Fruit fly (Drosophila melanogaster) whole organism, embryonic: Measurements from ENCODE around the gene Fkbp59.

ENCODE experiments used
- Atf-2 ChIP-seq: fragments of 200-800 bp; sonication (Bioruptor generic); optimal IDR thresholded peaks from 2 replicates; lab custom pipeline; 2016; ENCODE audit warnings: missing biosample characterization, missing genetic modification characterization
- Atf6 ChIP-seq: fragments of 200-800 bp; sonication (Bioruptor generic); IDR thresholded peaks from 2 replicates; pipeline ENCODE4 v1.3.6; 2022; ENCODE audit warnings: missing biosample characterization, missing genetic modification characterization
- CG10462 ChIP-seq: fragments of 200-800 bp; sonication (Bioruptor generic); optimal IDR thresholded peaks from 2 replicates; lab custom pipeline; 2016; ENCODE audit warnings: missing biosample characterization, missing genetic modification characterization
- CG12659 ChIP-seq: fragments of 200-800 bp; sonication (Bioruptor generic); optimal IDR thresholded peaks from 3 replicates; lab custom pipeline; 2017; ENCODE audit warnings: mild to moderate bottlenecking, missing biosample characterization, missing genetic modification reagents, missing genetic modification characterization
- CG14710 ChIP-seq: fragments of 200-800 bp; sonication (Bioruptor generic); optimal IDR thresholded peaks from 3 replicates; lab custom pipeline; 2019; ENCODE audit warnings: missing biosample characterization, mild to moderate bottlenecking, missing genetic modification characterization, moderate library complexity
- CG15011 ChIP-seq: fragments of 200-800 bp; sonication (Bioruptor generic); optimal IDR thresholded peaks from 3 replicates; lab custom pipeline; 2018; ENCODE audit warnings: missing biosample characterization, mild to moderate bottlenecking, missing genetic modification characterization
- CG18619 ChIP-seq: fragments of 200-800 bp; sonication (Bioruptor generic); optimal IDR thresholded peaks from 3 replicates; lab custom pipeline; 2017; ENCODE audit warnings: missing biosample characterization, mild to moderate bottlenecking, missing genetic modification characterization
- CG18764 ChIP-seq: fragments of 200-800 bp; sonication (Bioruptor generic); optimal IDR thresholded peaks from 3 replicates; lab custom pipeline; 2016; ENCODE audit warnings: missing biosample characterization, missing genetic modification characterization
- CG30403 ChIP-seq: fragments of 200-800 bp; sonication (Bioruptor generic); optimal IDR thresholded peaks from 3 replicates; lab custom pipeline; 2016; ENCODE audit warnings: missing biosample characterization, missing genetic modification characterization
- CG32767 ChIP-seq: fragments of 200-800 bp; sonication (Bioruptor generic); IDR thresholded peaks from 2 replicates; pipeline ENCODE4 v1.3.6; 2022; ENCODE audit warnings: missing biosample characterization, missing genetic modification characterization
- CG34376 ChIP-seq: fragments of 200-800 bp; sonication (Bioruptor generic); optimal IDR thresholded peaks from 2 replicates; lab custom pipeline; 2018; ENCODE audit warnings: missing biosample characterization, mild to moderate bottlenecking, missing genetic modification characterization
- CG4404 ChIP-seq: fragments of 200-800 bp; sonication (Bioruptor generic); IDR thresholded peaks from 2 replicates; pipeline ENCODE4 v1.3.6; 2022; ENCODE audit warnings: missing biosample characterization, missing genetic modification characterization
- CG6689 ChIP-seq: fragments of 200-800 bp; sonication (Bioruptor generic); IDR thresholded peaks from 2 replicates; pipeline ENCODE4 v1.3.6; 2022; ENCODE audit warnings: missing biosample characterization, missing genetic modification characterization
- CG7271 ChIP-seq: fragments of 200-800 bp; sonication (Bioruptor generic); optimal IDR thresholded peaks from 2 replicates; lab custom pipeline; 2018; ENCODE audit warnings: missing biosample characterization, mild to moderate bottlenecking, missing genetic modification characterization, moderate library complexity
- CG7372 ChIP-seq: fragments of 200-800 bp; sonication (Bioruptor generic); IDR thresholded peaks from 2 replicates; pipeline ENCODE4 v1.3.6; 2022; ENCODE audit warnings: missing biosample characterization, missing genetic modification characterization
- CG8924 ChIP-seq: fragments of 200-800 bp; optimal IDR thresholded peaks from 3 replicates; lab custom pipeline; 2019; ENCODE audit warnings: missing biosample characterization, mild to moderate bottlenecking, missing genetic modification characterization, moderate library complexity
- CG8944 ChIP-seq: fragments of 200-800 bp; sonication (Bioruptor generic); optimal IDR thresholded peaks from 3 replicates; lab custom pipeline; 2016; ENCODE audit warnings: missing biosample characterization, missing genetic modification characterization
- CG9817 ChIP-seq: fragments of 200-800 bp; sonication (Bioruptor generic); optimal IDR thresholded peaks from 2 replicates; lab custom pipeline; 2018; ENCODE audit warnings: missing biosample characterization, mild to moderate bottlenecking, missing genetic modification characterization, moderate library complexity
- CkIIα-i1 ChIP-seq: fragments of 200-800 bp; sonication (Bioruptor generic); IDR thresholded peaks from 2 replicates; pipeline ENCODE4 v1.3.6; 2022; ENCODE audit warnings: missing biosample characterization, missing genetic modification characterization
- D19A ChIP-seq: fragments of 200-800 bp; optimal IDR thresholded peaks from 3 replicates; lab custom pipeline; 2019; ENCODE audit warnings: missing biosample characterization, mild to moderate bottlenecking, missing genetic modification characterization, moderate library complexity
- D19B ChIP-seq: fragments of 200-800 bp; sonication (Bioruptor generic); optimal IDR thresholded peaks from 2 replicates; lab custom pipeline; 2017; ENCODE audit warnings: missing biosample characterization, mild to moderate bottlenecking, missing genetic modification characterization
- Dref ChIP-seq: fragments of 200-800 bp; sonication (Bioruptor generic); IDR thresholded peaks from 2 replicates; pipeline ENCODE4 v1.3.6; 2022; ENCODE audit warnings: missing biosample characterization, missing genetic modification characterization
- Ets65A ChIP-seq: fragments of 200-800 bp; sonication (Bioruptor generic); peaks from one replicate; lab custom pipeline; 2016; ENCODE audit warnings: missing biosample characterization, missing genetic modification characterization
- Gug ChIP-seq: fragments of 200-800 bp; sonication (Bioruptor generic); IDR thresholded peaks from 4 replicates; pipeline ENCODE4 v1.3.6; 2022; ENCODE audit warnings: missing biosample characterization, missing genetic modification characterization
- H15 ChIP-seq: fragments of 200-800 bp; sonication (Bioruptor generic); IDR thresholded peaks from 3 replicates; pipeline ENCODE4 v1.3.6; 2022; ENCODE audit warnings: missing biosample characterization, missing genetic modification characterization
- HmgD ChIP-seq: fragments of 200-800 bp; sonication (Bioruptor generic); optimal IDR thresholded peaks from 3 replicates; lab custom pipeline; 2016; ENCODE audit warnings: missing biosample characterization, missing genetic modification characterization
- HmgZ ChIP-seq: fragments of 200-800 bp; sonication (Bioruptor generic); optimal IDR thresholded peaks from 2 replicates; lab custom pipeline; 2018; ENCODE audit warnings: missing biosample characterization, mild to moderate bottlenecking, missing genetic modification characterization
- Hr51 ChIP-seq, 2 experiments: fragments of 200-800 bp; sonication (Bioruptor generic); optimal IDR thresholded peaks; 2 replicates in 1 of 2; 3 replicates in 1 of 2; lab custom pipeline; 2016 to 2018; ENCODE audit warnings: missing biosample characterization in 2 of 2, missing genetic modification characterization in 2 of 2, mild to moderate bottlenecking in 1 of 2, moderate library complexity in 1 of 2
- Meics ChIP-seq: fragments of 200-800 bp; sonication (Bioruptor generic); optimal IDR thresholded peaks from 2 replicates; lab custom pipeline; 2017; ENCODE audit warnings: missing biosample characterization, mild to moderate bottlenecking, missing genetic modification characterization
- Nf-YA ChIP-seq: fragments of 200-800 bp; sonication (Bioruptor generic); IDR thresholded peaks from 2 replicates; pipeline ENCODE4 v1.3.6; 2022; ENCODE audit warnings: missing biosample characterization, missing genetic modification characterization
- PHDP ChIP-seq: fragments of 200-800 bp; sonication (Bioruptor generic); optimal IDR thresholded peaks from 3 replicates; lab custom pipeline; 2018; ENCODE audit warnings: missing biosample characterization, mild to moderate bottlenecking, missing genetic modification characterization, moderate library complexity
- Sry-β ChIP-seq: fragments of 200-800 bp; sonication (Bioruptor generic); optimal IDR thresholded peaks from 2 replicates; lab custom pipeline; 2018; ENCODE audit warnings: missing biosample characterization, mild to moderate bottlenecking, missing genetic modification characterization, moderate library complexity
- Sry-δ ChIP-seq: fragments of 200-800 bp; sonication (Bioruptor generic); optimal IDR thresholded peaks from 2 replicates; lab custom pipeline; 2016; ENCODE audit warnings: missing biosample characterization, missing genetic modification characterization
- ab ChIP-seq: fragments of 200-800 bp; sonication (Bioruptor generic); optimal IDR thresholded peaks from 2 replicates; lab custom pipeline; 2016; ENCODE audit warnings: missing biosample characterization, missing genetic modification characterization
- amos ChIP-seq: fragments of 200-800 bp; sonication (Bioruptor generic); IDR thresholded peaks from 2 replicates; pipeline ENCODE4 v1.3.6; 2022; ENCODE audit warnings: missing biosample characterization, missing genetic modification characterization; ENCODE audit not compliant: partially characterized antibody
- aop ChIP-seq: fragments of 200-800 bp; sonication (Bioruptor generic); IDR thresholded peaks from 2 replicates; pipeline ENCODE4 v1.3.6; 2022; ENCODE audit warnings: missing biosample characterization, missing genetic modification characterization
- az2 ChIP-seq: fragments of 200-800 bp; sonication (Bioruptor generic); optimal IDR thresholded peaks from 3 replicates; lab custom pipeline; 2016; ENCODE audit warnings: missing biosample characterization, missing genetic modification characterization
- dati ChIP-seq: fragments of 200-800 bp; sonication (Bioruptor generic); IDR thresholded peaks from 2 replicates; pipeline ENCODE4 v1.3.6; 2022; ENCODE audit warnings: missing biosample characterization, missing genetic modification characterization
- dpn ChIP-seq, 2 experiments: fragments of 200-800 bp; sonication (Bioruptor generic); optimal IDR thresholded peaks; 3 replicates each; lab custom pipeline; 2016; ENCODE audit warnings: missing biosample characterization in 2 of 2, missing genetic modification characterization in 2 of 2
- dysf ChIP-seq: fragments of 200-800 bp; sonication (Bioruptor generic); IDR thresholded peaks from 3 replicates; pipeline ENCODE4 v1.3.6; 2022; ENCODE audit warnings: missing biosample characterization, missing genetic modification characterization
- gcm ChIP-seq: fragments of 200-800 bp; sonication (Bioruptor generic); optimal IDR thresholded peaks from 2 replicates; lab custom pipeline; 2019; ENCODE audit warnings: missing biosample characterization, mild to moderate bottlenecking, missing genetic modification characterization, moderate library complexity
- gfzf ChIP-seq: fragments of 200-800 bp; sonication (Bioruptor generic); optimal IDR thresholded peaks from 2 replicates; lab custom pipeline; 2016; ENCODE audit warnings: missing biosample characterization, mild to moderate bottlenecking, missing genetic modification characterization, moderate library complexity
- jing ChIP-seq: fragments of 200-800 bp; sonication (Bioruptor generic); optimal IDR thresholded peaks from 2 replicates; lab custom pipeline; 2018; ENCODE audit warnings: missing biosample characterization, mild to moderate bottlenecking, missing genetic modification characterization
- kni ChIP-seq: fragments of 200-800 bp; sonication (Bioruptor generic); optimal IDR thresholded peaks from 3 replicates; lab custom pipeline; 2017; ENCODE audit warnings: mild to moderate bottlenecking, missing biosample characterization, missing genetic modification reagents, missing genetic modification characterization
- otp ChIP-seq: fragments of 200-800 bp; sonication (Bioruptor generic); IDR thresholded peaks from 3 replicates; pipeline ENCODE4, ENCODE4 v1.3.6; 2022; ENCODE audit warnings: missing biosample characterization, missing genetic modification characterization
- pan ChIP-seq, 4 experiments: fragments of >200 bp in 3 of 4; fragments of 200-800 bp in 1 of 4; sonication (Bioruptor generic) in 1 of 4; optimal IDR thresholded peaks in 3 of 4; IDR thresholded peaks in 1 of 4; 2 replicates each; pipeline versions ENCODE4 v1.3.6 to Lab custom; 2017 to 2022; ENCODE audit warnings: missing biosample characterization in 2 of 4, missing genetic modification characterization in 2 of 4, mixed read lengths in 1 of 4
- run ChIP-seq: fragments of 200-800 bp; sonication (Bioruptor generic); optimal IDR thresholded peaks from 3 replicates; lab custom pipeline; 2018; ENCODE audit warnings: missing biosample characterization, mild to moderate bottlenecking, missing genetic modification characterization
- shn ChIP-seq: fragments of 200-800 bp; sonication (Bioruptor generic); optimal IDR thresholded peaks from 3 replicates; lab custom pipeline; 2016; ENCODE audit warnings: missing biosample characterization, missing genetic modification characterization
- sisA ChIP-seq: fragments of 200-800 bp; sonication (Bioruptor generic); IDR thresholded peaks from 2 replicates; pipeline ENCODE4 v1.3.6; 2022; ENCODE audit warnings: missing biosample characterization, missing genetic modification characterization
- vnd ChIP-seq: fragments of 200-800 bp; sonication (Bioruptor generic); IDR thresholded peaks from 3 replicates; pipeline ENCODE4 v1.3.6; 2022; ENCODE audit warnings: missing biosample characterization, missing genetic modification characterization; ENCODE audit not compliant: partially characterized antibody
- zen2 ChIP-seq: fragments of 200-800 bp; sonication (Bioruptor generic); IDR thresholded peaks from 3 replicates; pipeline ENCODE4 v1.3.6; 2022; ENCODE audit warnings: missing biosample characterization, missing genetic modification characterization; ENCODE audit not compliant: partially characterized antibody

Fkbp59 gene

dm6 chr2L:9911783-9912182 is 24.0 kb downstream of the Fkbp59 start (continued):
- TF ChIP-seq dati (GFP tag; lab: Robert Waterston, UW): no peak
- no peak for TF ChIP-seq CG4404 (GFP tag; lab: Robert Waterston, UW)
- TF ChIP-seq CG10462: no peak
- peak; percentile 36; the same call in 1 of the 2 replicates for TF ChIP-seq sisA (GFP tag; lab: Robert Waterston, UW)
- TF ChIP-seq Sry-δ (GFP tag; lab: Kevin White, UChicago): no peak
- no peak for TF ChIP-seq HmgZ (tag; lab: Kevin White, UChicago)
- TF ChIP-seq CG18619: peak; percentile 31
- TF ChIP-seq dysf (GFP tag; lab: Robert Waterston, UW): peak; percentile 13; the same call in 1 of the 3 replicates
- peak; percentile 12 for TF ChIP-seq Meics
- no peak for TF ChIP-seq CG8944 (GFP tag; lab: Kevin White, UChicago)
- TF ChIP-seq Dref (GFP tag; lab: Robert Waterston, UW): no peak
- TF ChIP-seq PHDP (tag; lab: Kevin White, UChicago): no peak
- no peak for TF ChIP-seq run
- TF ChIP-seq zen2: no peak
- TF ChIP-seq CG7271 (tag; lab: Kevin White, UChicago): no peak
- no peak for TF ChIP-seq Ets65A
- peak; percentile 26 to 36 for TF ChIP-seq dpn (GFP tag; optimal IDR thresholded peaks at IDR 0.05; lab: Kevin White, UChicago)
- no peak for TF ChIP-seq aop (GFP tag; lab: Robert Waterston, UW)
- TF ChIP-seq gcm (GFP tag; lab: Kevin White, UChicago): no peak
- no peak for TF ChIP-seq CkIIα-i1
- TF ChIP-seq amos (GFP tag; lab: Robert Waterston, UW): no peak
- TF ChIP-seq D19A (tag; lab: Kevin White, UChicago): no peak
- TF ChIP-seq CG32767 (GFP tag; lab: Robert Waterston, UW): no peak
- TF ChIP-seq ab (GFP tag; lab: Kevin White, UChicago): no peak
- no peak for TF ChIP-seq HmgD (GFP tag; lab: Kevin White, UChicago)
- TF ChIP-seq kni: no peak
- no peak for TF ChIP-seq CG9817 (tag; lab: Kevin White, UChicago)
- TF ChIP-seq Hr51 (GFP tag; optimal IDR thresholded peaks at IDR 0.05; lab: Kevin White, UChicago): no peak
- no peak for TF ChIP-seq H15 (GFP tag; lab: Robert Waterston, UW)
- TF ChIP-seq vnd: no peak
- no peak for TF ChIP-seq Sry-β (GFP tag; lab: Kevin White, UChicago)
- no peak for TF ChIP-seq pan (optimal IDR thresholded peaks at IDR 0.05; lab: Kevin White, UChicago)
- TF ChIP-seq pan (GFP tag; optimal IDR thresholded peaks at IDR 0.05 in 1 of 2, IDR thresholded peaks at IDR 0.05 in 1 of 2): peak in 1 of 2 experiments; percentile 64
- TF ChIP-seq Atf-2 (GFP tag; lab: Kevin White, UChicago): no peak
- TF ChIP-seq CG15011 (GFP tag; lab: Kevin White, UChicago): no peak
- TF ChIP-seq Gug: peak; percentile 60; the same call in 2 of the 4 replicates
- TF ChIP-seq CG12659 (GFP tag; lab: Kevin White, UChicago): peak; percentile 28
- TF ChIP-seq D19B (GFP tag; lab: Kevin White, UChicago): no peak
- TF ChIP-seq CG8924 (tag; lab: Kevin White, UChicago): no peak
- TF ChIP-seq otp (GFP tag; lab: Robert Waterston, UW): no peak
- no peak for TF ChIP-seq jing (GFP tag; lab: Kevin White, UChicago)
- no peak for TF ChIP-seq CG34376 (GFP tag; lab: Kevin White, UChicago)
- TF ChIP-seq CG7372 (GFP tag; lab: Robert Waterston, UW): no peak
- TF ChIP-seq Atf6 (GFP tag; lab: Robert Waterston, UW): peak; percentile 44; the same call in 1 of the 2 replicates
- TF ChIP-seq CG6689 (GFP tag; lab: Robert Waterston, UW): 0 out of 2 replicates have a peak, but pooled peaks have one; percentile 13
- no peak for TF ChIP-seq gfzf
- no peak for TF ChIP-seq Nf-YA (GFP tag; lab: Robert Waterston, UW)
- no peak for TF ChIP-seq az2 (GFP tag; lab: Kevin White, UChicago)
- no peak for TF ChIP-seq shn
- TF ChIP-seq CG18764: no peak
- TF ChIP-seq CG14710 (tag; lab: Kevin White, UChicago): no peak
- TF ChIP-seq CG30403 (GFP tag; lab: Kevin White, UChicago): peak; percentile 9
